Fruit fly (Drosophila melanogaster): Measurements from ENCODE around the gene CG18622.

DNA sequence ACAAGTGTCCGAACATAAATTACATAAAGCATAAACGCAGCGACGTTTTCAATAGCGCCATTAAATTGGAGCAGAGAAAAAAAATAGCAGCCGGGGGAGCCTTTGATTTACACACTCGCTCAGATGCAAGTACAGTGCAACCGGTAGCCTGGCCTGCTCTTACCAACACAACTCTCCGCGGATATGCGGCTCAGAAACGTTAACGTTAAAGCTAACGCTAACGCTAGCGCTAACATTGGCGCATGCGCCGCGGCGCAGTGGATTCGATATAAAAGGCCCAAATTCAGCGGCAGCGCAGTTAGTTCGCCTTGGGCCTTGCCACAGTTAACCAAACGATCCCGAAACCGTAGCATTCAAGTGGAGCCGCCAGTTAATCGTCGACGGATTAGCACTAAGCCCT is 26.7 kb upstream of the CG18622 start, which contains the start of gene Pxd:
- no peak for TF ChIP-seq CG8478 (optimal IDR thresholded peaks at IDR 0.05)
- TF ChIP-seq CTCF (optimal IDR thresholded peaks at IDR 0.05): no peak

All from S2 (cell line).